Worm (Caenorhabditis elegans) whole organism, late embryonic: ENCODE measurements around the gene B0524.6.

Source experiments
- C38D4.7 ChIP-seq: fragments of 200-800 bp; sonication (Bioruptor generic); optimal IDR thresholded peaks from 2 replicates; lab custom pipeline; 2018; ENCODE audit warnings: mild to moderate bottlenecking, missing genetic modification characterization, moderate library complexity, missing compliant biosample characterization
- K09A11.1 ChIP-seq: sonication (generic microtip); optimal IDR thresholded peaks from 2 replicates; lab custom pipeline; 2017; ENCODE audit warnings: antibody characterized with exemption, mild to moderate bottlenecking, missing genetic modification characterization, missing compliant biosample characterization; ENCODE audit not compliant: insufficient read depth
- Y22D7AL.16 ChIP-seq: sonication (generic microtip); optimal IDR thresholded peaks from 2 replicates; lab custom pipeline; 2016; ENCODE audit warnings: missing genetic modification characterization, missing compliant biosample characterization
- ahr-1 ChIP-seq: sonication (generic microtip); optimal IDR thresholded peaks from 2 replicates; lab custom pipeline; 2016; ENCODE audit warnings: missing genetic modification characterization, missing compliant biosample characterization
- ceh-24 ChIP-seq: sonication (generic microtip); optimal IDR thresholded peaks from 2 replicates; lab custom pipeline; 2016; ENCODE audit warnings: mild to moderate bottlenecking, missing genetic modification characterization, missing compliant biosample characterization
- ceh-9 ChIP-seq: sonication (generic microtip); optimal IDR thresholded peaks from 2 replicates; lab custom pipeline; 2016; ENCODE audit warnings: mild to moderate bottlenecking, missing genetic modification characterization, inconsistent platforms, missing compliant biosample characterization
- dmd-4 ChIP-seq: sonication (generic microtip); optimal IDR thresholded peaks from 2 replicates; lab custom pipeline; 2016; ENCODE audit warnings: borderline replicate concordance, missing genetic modification characterization, missing compliant biosample characterization
- dve-1 ChIP-seq: sonication (generic microtip); optimal IDR thresholded peaks from 2 replicates; lab custom pipeline; 2017; ENCODE audit warnings: antibody characterized with exemption, mild to moderate bottlenecking, missing genetic modification characterization, missing compliant biosample characterization
- elt-2 ChIP-seq: sonication (generic microtip); optimal IDR thresholded peaks from 2 replicates; lab custom pipeline; 2016; ENCODE audit warnings: missing genetic modification reagents, missing genetic modification characterization, missing compliant biosample characterization
- eyg-1 ChIP-seq: sonication (generic microtip); optimal IDR thresholded peaks from 2 replicates; lab custom pipeline; 2016; ENCODE audit warnings: missing genotype, missing genetic modification characterization, missing compliant biosample characterization
- fax-1 ChIP-seq: sonication (generic microtip); optimal IDR thresholded peaks from 2 replicates; lab custom pipeline; 2016; ENCODE audit warnings: missing genotype, missing genetic modification characterization, missing compliant biosample characterization
- fkh-10 ChIP-seq: fragments of 150-350 bp; optimal IDR thresholded peaks from 2 replicates; lab custom pipeline; 2014; ENCODE audit warnings: missing biosample characterization, missing genetic modification reagents, missing genetic modification characterization
- hlh-6 ChIP-seq: sonication (generic microtip); optimal IDR thresholded peaks from 2 replicates; lab custom pipeline; 2016; ENCODE audit warnings: missing genotype, missing genetic modification characterization, missing compliant biosample characterization
- hlh-8 ChIP-seq: sonication (generic microtip); optimal IDR thresholded peaks from 2 replicates; lab custom pipeline; 2016; ENCODE audit warnings: missing genotype, missing genetic modification characterization, missing compliant biosample characterization
- lim-6 ChIP-seq: sonication (generic microtip); optimal IDR thresholded peaks from 2 replicates; lab custom pipeline; 2016; ENCODE audit warnings: missing genetic modification characterization, missing compliant biosample characterization
- mec-3 ChIP-seq: sonication (generic microtip); optimal IDR thresholded peaks from 2 replicates; lab custom pipeline; 2016; ENCODE audit warnings: borderline replicate concordance, missing genetic modification characterization, missing compliant biosample characterization
- nfya-1 ChIP-seq: sonication (generic microtip); optimal IDR thresholded peaks from 2 replicates; lab custom pipeline; 2017; ENCODE audit warnings: missing genetic modification characterization, mild to moderate bottlenecking, missing compliant biosample characterization, antibody characterized with exemption, moderate library complexity
- nhr-232 ChIP-seq: sonication (generic microtip); optimal IDR thresholded peaks from 2 replicates; lab custom pipeline; 2016; ENCODE audit warnings: missing genetic modification characterization, missing compliant biosample characterization
- pax-1 ChIP-seq: fragments of 150-350 bp; optimal IDR thresholded peaks from 2 replicates; lab custom pipeline; 2014; ENCODE audit warnings: missing biosample characterization, missing genetic modification characterization
- sox-4 ChIP-seq: sonication (generic microtip); optimal IDR thresholded peaks from 2 replicates; lab custom pipeline; 2017; ENCODE audit warnings: mild to moderate bottlenecking, missing genetic modification characterization, inconsistent platforms, missing compliant biosample characterization
- syd-9 ChIP-seq: sonication (generic microtip); optimal IDR thresholded peaks from 2 replicates; lab custom pipeline; 2016; ENCODE audit warnings: mild to moderate bottlenecking, missing genetic modification characterization, moderate library complexity, missing compliant biosample characterization
- tbx-2 ChIP-seq: sonication (generic microtip); optimal IDR thresholded peaks from 2 replicates; lab custom pipeline; 2016; ENCODE audit warnings: missing genetic modification characterization, missing compliant biosample characterization
- unc-3 ChIP-seq, 2 experiments: fragments of 200-800 bp in 1 of 2; sonication (Bioruptor generic) in 1 of 2; sonication (generic microtip) in 1 of 2; conservative IDR thresholded peaks in 1 of 2; optimal IDR thresholded peaks in 1 of 2; 2 replicates each; pipeline versions ENCODE4 v1.3.6 to Lab custom; 2016 to 2022; ENCODE audit warnings: missing compliant biosample characterization in 2 of 2, missing genetic modification characterization in 2 of 2, missing genetic modification reagents in 1 of 2
- zip-5 ChIP-seq: sonication (generic microtip); optimal IDR thresholded peaks from 2 replicates; lab custom pipeline; 2016; ENCODE audit warnings: missing genetic modification characterization, missing compliant biosample characterization

The B0524.6 gene

ce11 chrIII:1855092-1855491, 50.3 kb downstream of the B0524.6 start, which contains the start of gene hlh-33:
Gene hlh-33 (plus strand): TSS chrIII:1855392.
- TF ChIP-seq Y22D7AL.16 (tag; lab: Kevin White, UChicago) (no peak), hlh-6 (tag; lab: Kevin White, UChicago) (no peak), K09A11.1 (tag; lab: Kevin White, UChicago) (no peak), C38D4.7 (GFP tag; lab: Kevin White, UChicago) (no peak), tbx-2 (no peak), hlh-8 (tag; lab: Kevin White, UChicago) (no peak), unc-3 (GFP tag; conservative IDR thresholded peaks at IDR 0.05; lab: Robert Waterston, UW) (no peak), unc-3 (tag; optimal IDR thresholded peaks at IDR 0.05; lab: Kevin White, UChicago) (no peak), mec-3 (tag; lab: Kevin White, UChicago) (no peak), syd-9 (tag; lab: Kevin White, UChicago) (no peak), zip-5 (tag; lab: Kevin White, UChicago) (no peak), fkh-10 (no peak), nfya-1 (no peak), eyg-1 (tag; lab: Kevin White, UChicago) (no peak), pax-1 (tag; lab: Kevin White, UChicago) (no peak), dve-1 (no peak)

- TF ChIP-seq hlh-6 (tag; lab: Kevin White, UChicago) (no peak), elt-2 (no peak), ahr-1 (tag; lab: Kevin White, UChicago) (no peak), sox-4 (tag; lab: Kevin White, UChicago) (no peak), nhr-232 (tag; lab: Kevin White, UChicago) (no peak), lim-6 (tag; lab: Kevin White, UChicago) (no peak), ceh-9 (tag; lab: Kevin White, UChicago) (no peak)
Measured at ce11 chrIII:1853944-1854343, 51.5 kb downstream of the B0524.6 start.

ce11 chrIII:1852126-1852717, 53.2 kb downstream of the B0524.6 start:
- no peak for TF ChIP-seq K09A11.1 (tag; lab: Kevin White, UChicago)
- TF ChIP-seq hlh-8 (tag; lab: Kevin White, UChicago): no peak
- TF ChIP-seq fax-1 (tag; lab: Kevin White, UChicago): no peak
- TF ChIP-seq dmd-4 (tag; lab: Kevin White, UChicago): no peak
- no peak for TF ChIP-seq ceh-24 (tag; lab: Kevin White, UChicago)
